Worm (Caenorhabditis elegans): ENCODE results near the gene fbxb-55.

DNA sequence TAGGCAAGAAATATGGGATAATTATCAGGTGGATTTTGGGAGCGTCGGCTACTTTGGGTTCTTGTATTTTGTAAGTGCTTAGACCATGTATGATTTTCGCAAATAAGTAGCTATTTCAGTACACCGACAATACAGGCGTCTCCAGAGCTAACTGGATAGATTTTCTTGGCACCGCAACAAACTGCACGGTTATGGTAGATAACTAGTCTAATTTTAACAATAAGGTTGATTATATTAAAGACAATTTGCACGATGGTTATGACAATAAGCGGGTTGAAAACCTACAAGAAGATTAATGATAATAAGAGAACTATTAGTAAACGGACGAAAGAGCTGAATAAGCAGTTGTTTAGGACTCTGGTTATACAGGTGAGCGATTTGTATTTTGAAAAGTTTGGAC, 1.2 kb upstream of the fbxb-55 start:
- TF ChIP-seq med-1 (GFP tag; optimal IDR thresholded peaks at IDR 0.05; ENCODE audit: insufficient read depth) (no peak), cog-1 (tag; optimal IDR thresholded peaks at IDR 0.05) (no peak), ref-1 (GFP tag; conservative IDR thresholded peaks at IDR 0.05) (no peak), flt-1 (GFP tag; IDR thresholded peaks at IDR 0.05) (no peak), tab-1 (GFP tag; IDR thresholded peaks at IDR 0.05) (no peak), klf-2 (GFP tag; conservative IDR thresholded peaks at IDR 0.05) (no peak), ztf-23 (GFP tag; IDR thresholded peaks at IDR 0.05) (no peak)

Measured in whole organism, midembryonic.